Worm (Caenorhabditis elegans) whole organism, midembryonic: ENCODE results near the gene irld-7.

ENCODE experiments used
- T22C8.4 ChIP-seq: fragments of 200-800 bp; sonication (Bioruptor generic); IDR thresholded peaks from 2 replicates; pipeline ENCODE4 v1.3.6; 2022; ENCODE audit warnings: missing genetic modification characterization, missing compliant biosample characterization
- cog-1 ChIP-seq: sonication (generic microtip); optimal IDR thresholded peaks from 2 replicates; lab custom pipeline; 2016; ENCODE audit warnings: missing genetic modification characterization, missing compliant biosample characterization
- flt-1 ChIP-seq: fragments of 200-800 bp; sonication (Bioruptor generic); IDR thresholded peaks from 2 replicates; pipeline ENCODE4 v1.3.6; 2022; ENCODE audit warnings: missing genetic modification characterization, missing compliant biosample characterization
- ref-1 ChIP-seq: fragments of 200-800 bp; sonication (Bioruptor generic); conservative IDR thresholded peaks from 2 replicates; pipeline ENCODE4 v1.3.6; 2022; ENCODE audit warnings: missing genetic modification reagents, missing genetic modification characterization, missing compliant biosample characterization
- ztf-23 ChIP-seq: fragments of 200-800 bp; sonication (Bioruptor generic); IDR thresholded peaks from 2 replicates; pipeline ENCODE4 v1.3.6; 2022; ENCODE audit warnings: missing genetic modification reagents, missing genetic modification characterization, missing compliant biosample characterization
- ztf-29 ChIP-seq: fragments of 200-800 bp; sonication (Bioruptor generic); IDR thresholded peaks from 2 replicates; pipeline ENCODE4 v1.3.6; 2022; ENCODE audit warnings: missing genetic modification reagents, missing genetic modification characterization, missing compliant biosample characterization

ce11 chrIV:6565605-6566004 lies 24.6 kb upstream of the irld-7 start:
- TF ChIP-seq ztf-23 (GFP tag; lab: Robert Waterston, UW): no peak
- no peak for TF ChIP-seq flt-1 (GFP tag; lab: Robert Waterston, UW)
- no peak for TF ChIP-seq cog-1 (tag; lab: Kevin White, UChicago)
- no peak for TF ChIP-seq ztf-29 (GFP tag; lab: Robert Waterston, UW)
- no peak for TF ChIP-seq T22C8.4
- TF ChIP-seq ref-1 (GFP tag; lab: Robert Waterston, UW): no peak
